Worm (Caenorhabditis elegans): ENCODE measurements around the gene unc-44.
A peak's percentile ranks its signal among the peaks of the same experiment; 100 is the strongest.

Gene unc-44

DNA sequence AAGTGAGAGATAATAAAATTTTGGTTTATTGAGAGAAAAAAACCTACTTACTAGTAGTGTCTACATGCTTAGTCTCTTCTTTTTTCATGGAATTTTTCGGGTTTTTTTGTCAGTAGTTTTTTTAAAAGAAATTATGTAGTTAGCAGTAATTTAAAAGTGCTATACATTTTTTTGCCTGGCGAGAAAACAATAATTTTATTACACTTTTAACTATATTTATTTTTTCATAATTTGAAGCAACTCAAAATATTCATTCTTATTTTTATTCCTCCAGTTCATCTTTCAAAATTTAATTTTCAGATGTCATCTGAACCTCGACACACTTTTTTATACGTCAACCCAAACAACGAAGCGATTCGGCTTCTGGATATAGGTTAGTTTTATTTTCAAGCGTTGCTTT is 65.3 kb downstream of the unc-44 start, which contains the start of gene kcc-2:
Gene kcc-2 (plus strand): TSS at position 301 of the 400 bp plus-strand sequence.
- no peak for TF ChIP-seq ceh-88 (GFP tag; IDR thresholded peaks at IDR 0.05)
- TF ChIP-seq C16A3.4 (tag; optimal IDR thresholded peaks at IDR 0.05), result no peak
- TF ChIP-seq snu-23 (GFP tag; optimal IDR thresholded peaks at IDR 0.05), result no peak
- no peak for TF ChIP-seq nhr-237 (tag; optimal IDR thresholded peaks at IDR 0.05)
- TF ChIP-seq lin-35 (GFP tag; optimal IDR thresholded peaks at IDR 0.05), result no peak
- no peak for TF ChIP-seq swsn-7 (tag; optimal IDR thresholded peaks at IDR 0.05)

DNA sequence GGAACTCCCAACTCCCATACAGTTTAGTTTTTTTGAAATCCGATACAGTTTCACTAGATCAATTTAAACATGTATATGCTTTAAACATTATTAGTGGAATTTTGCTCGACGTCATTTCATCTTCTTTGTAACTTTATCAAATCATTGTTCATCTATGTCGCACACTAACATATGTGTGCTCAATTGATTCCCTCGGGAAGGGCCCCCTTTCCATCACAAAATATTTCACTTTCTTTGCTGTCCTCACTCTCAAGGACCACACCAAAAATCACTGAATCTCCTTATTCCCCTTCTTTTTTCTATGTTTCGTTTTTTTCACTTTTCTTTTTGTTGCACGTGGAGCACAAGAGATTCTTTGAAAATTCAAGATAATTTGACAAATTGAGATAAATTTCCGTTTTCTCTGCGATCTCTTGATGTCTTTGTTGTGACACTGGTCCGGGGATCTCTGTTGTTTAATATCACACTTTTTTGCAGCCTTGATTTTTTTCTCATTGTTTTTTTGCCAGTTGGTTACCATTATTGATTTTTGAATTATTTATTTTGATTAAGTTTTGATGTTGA is 71.9 kb downstream of the unc-44 start:
- TF ChIP-seq tbx-2 (tag; optimal IDR thresholded peaks at IDR 0.05) (no peak), dpl-1 (GFP tag; optimal IDR thresholded peaks at IDR 0.05) (no peak), aly-2 (tag; optimal IDR thresholded peaks at IDR 0.05) (no peak), nhr-71 (tag; optimal IDR thresholded peaks at IDR 0.05) (peak; percentile 22), lsy-2 (tag; optimal IDR thresholded peaks at IDR 0.05) (peak in 1 of 2 experiments; percentile 0), Y116A8C.19 (tag; optimal IDR thresholded peaks at IDR 0.05; ENCODE audit: borderline replicate concordance) (no peak), mep-1 (tag; optimal IDR thresholded peaks at IDR 0.05) (no peak), lin-13 (GFP tag; optimal IDR thresholded peaks at IDR 0.05) (no peak), lir-3 (tag; optimal IDR thresholded peaks at IDR 0.05; ENCODE audit: poor library complexity) (no peak), F16B12.6 (tag; optimal IDR thresholded peaks at IDR 0.05) (no peak), ceh-82 (tag; optimal IDR thresholded peaks at IDR 0.05) (no peak), dsc-1 (tag; optimal IDR thresholded peaks at IDR 0.05) (peak; percentile 73), nhr-19 (GFP tag; conservative IDR thresholded peaks at IDR 0.05) (no peak), mab-9 (GFP tag; IDR thresholded peaks at IDR 0.05) (0 out of 2 replicates have a peak, but pooled peaks have one; percentile 15), irx-1 (tag; optimal IDR thresholded peaks at IDR 0.05) (no peak), ets-5 (GFP tag; IDR thresholded peaks at IDR 0.05) (no peak), grh-1 (GFP tag; IDR thresholded peaks at IDR 0.05) (no peak), vab-15 (tag; optimal IDR thresholded peaks at IDR 0.05) (peak; percentile 100), ceh-63 (GFP tag; optimal IDR thresholded peaks at IDR 0.05) (no peak), unc-30 (tag; optimal IDR thresholded peaks at IDR 0.05) (no peak), lin-39 (tag; optimal IDR thresholded peaks at IDR 0.05) (peak; percentile 82), ztf-4 (tag; optimal IDR thresholded peaks at IDR 0.05) (no peak), aha-1 (tag; optimal IDR thresholded peaks at IDR 0.05) (no peak), nhr-85 (tag) (no peak), lin-14 (GFP tag; optimal IDR thresholded peaks at IDR 0.05) (peak; percentile 73), skn-1 (tag; optimal IDR thresholded peaks at IDR 0.05) (no peak), pag-3 (tag; optimal IDR thresholded peaks at IDR 0.05; ENCODE audit: borderline replicate concordance, insufficient read depth) (no peak), fkh-10 (GFP tag; optimal IDR thresholded peaks at IDR 0.05) (peak; percentile 56), efl-1 (optimal IDR thresholded peaks at IDR 0.05) (no peak), efl-1 (GFP tag; optimal IDR thresholded peaks at IDR 0.05 in 1 of 2) (peak in 1 of 2 experiments; percentile 57)

DNA sequence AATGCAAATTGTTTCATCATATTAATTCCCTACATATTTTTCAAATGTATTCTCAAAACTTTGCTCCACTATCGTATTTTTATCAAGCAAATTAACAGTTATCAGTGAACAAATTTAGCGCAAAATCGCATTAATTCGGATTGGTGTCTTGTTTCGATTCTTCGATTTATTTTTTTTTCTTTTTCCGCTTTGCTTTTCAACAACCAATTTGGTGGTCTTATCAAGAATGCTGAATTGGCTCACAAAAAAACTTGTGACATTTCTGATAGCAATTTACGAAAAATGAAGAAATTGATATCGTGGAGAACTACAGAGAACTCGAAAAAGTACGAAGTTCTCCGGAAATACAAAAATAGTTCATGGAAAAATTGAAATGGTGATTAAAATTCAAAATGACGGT is 73.1 kb downstream of the unc-44 start:
- TF ChIP-seq nhr-90 (tag; optimal IDR thresholded peaks at IDR 0.05; ENCODE audit: poor library complexity), result peak; percentile 8
- TF ChIP-seq fos-1 (tag; optimal IDR thresholded peaks at IDR 0.05), result no peak
- TF ChIP-seq pqm-1 (tag; optimal IDR thresholded peaks at IDR 0.05), result peak; percentile 45
- peak in 1 of 2 experiments; percentile 24 for TF ChIP-seq lin-35 (GFP tag; optimal IDR thresholded peaks at IDR 0.05)
- no peak for TF ChIP-seq irx-1 (tag; optimal IDR thresholded peaks at IDR 0.05)
- TF ChIP-seq jun-1 (tag; optimal IDR thresholded peaks at IDR 0.05), result peak; percentile 1
- no peak for TF ChIP-seq lin-39 (tag; optimal IDR thresholded peaks at IDR 0.05)
- TF ChIP-seq elt-2 (tag; optimal IDR thresholded peaks at IDR 0.05), result peak; percentile 89
- TF ChIP-seq lin-14 (GFP tag; optimal IDR thresholded peaks at IDR 0.05), result peak; percentile 41
- TF ChIP-seq zag-1 (tag; optimal IDR thresholded peaks at IDR 0.05), result no peak
